Worm (Caenorhabditis elegans): Measurements from ENCODE around the gene fipr-5.

The fipr-5 gene

DNA sequence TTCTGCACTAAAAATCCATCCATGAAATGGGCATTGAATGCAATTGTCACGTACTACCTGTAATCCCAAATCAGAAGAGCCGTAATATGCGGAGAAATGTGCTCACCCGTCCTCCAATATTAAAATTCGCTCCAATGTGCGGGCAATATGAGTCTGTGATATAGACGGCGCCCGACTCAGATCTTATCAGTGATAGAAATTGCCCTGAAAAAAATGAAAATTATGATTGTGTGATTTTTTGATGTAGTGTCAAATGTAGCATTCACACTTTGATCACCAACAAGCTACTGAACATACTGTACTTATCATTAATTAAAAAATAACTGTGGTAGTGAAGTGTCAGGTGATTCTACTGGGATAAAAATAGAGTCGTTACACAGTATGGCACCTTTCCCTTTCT lies 3.4 kb upstream of the fipr-5 start:
- TF ChIP-seq klf-2 (GFP tag; conservative IDR thresholded peaks at IDR 0.05) (no peak), ztf-29 (GFP tag; IDR thresholded peaks at IDR 0.05) (no peak), ref-1 (GFP tag; conservative IDR thresholded peaks at IDR 0.05) (no peak), ztf-23 (GFP tag; IDR thresholded peaks at IDR 0.05) (no peak), tab-1 (GFP tag; IDR thresholded peaks at IDR 0.05) (no peak), T22C8.4 (GFP tag; IDR thresholded peaks at IDR 0.05) (no peak), flt-1 (GFP tag; IDR thresholded peaks at IDR 0.05) (no peak), cog-1 (tag; optimal IDR thresholded peaks at IDR 0.05) (no peak), med-1 (GFP tag; optimal IDR thresholded peaks at IDR 0.05; ENCODE audit: insufficient read depth) (no peak)

ce11 chrV:10222007-10222406 lies 790 bp upstream of the fipr-5 start, which contains the start of gene C12D8.20:
TSS of gene C12D8.20 (plus strand) at chrV:10222307.
- TF ChIP-seq ztf-23 (GFP tag; IDR thresholded peaks at IDR 0.05) (no peak), klf-2 (GFP tag; conservative IDR thresholded peaks at IDR 0.05) (no peak), ztf-29 (GFP tag; IDR thresholded peaks at IDR 0.05) (no peak), T22C8.4 (GFP tag; IDR thresholded peaks at IDR 0.05) (no peak), tab-1 (GFP tag; IDR thresholded peaks at IDR 0.05) (no peak), ref-1 (GFP tag; conservative IDR thresholded peaks at IDR 0.05) (no peak), cog-1 (tag; optimal IDR thresholded peaks at IDR 0.05) (no peak), flt-1 (GFP tag; IDR thresholded peaks at IDR 0.05) (no peak), med-1 (GFP tag; optimal IDR thresholded peaks at IDR 0.05; ENCODE audit: insufficient read depth) (no peak)

DNA sequence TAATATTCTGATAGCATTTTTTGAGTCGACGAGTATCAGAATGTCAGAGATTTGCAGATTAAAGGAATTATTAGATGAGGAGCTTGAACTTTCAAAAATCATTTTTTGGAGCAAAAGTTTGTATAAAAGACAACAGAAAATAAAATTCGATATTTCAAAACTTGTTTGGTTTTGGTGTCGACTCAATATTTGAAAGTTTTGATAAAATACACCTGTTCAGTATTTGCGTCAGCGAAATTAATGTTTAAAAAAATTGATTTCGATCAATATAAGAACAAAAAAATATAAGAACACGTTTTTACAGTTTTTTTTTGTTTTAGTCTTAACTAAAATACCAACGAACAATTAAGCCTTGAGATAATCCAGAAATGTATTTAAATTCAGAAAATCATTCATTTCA lies 612 bp downstream of the fipr-5 start, which contains the start of gene C12D8.13:
Gene C12D8.13 (minus strand): TSS at position 101 of the 400 bp plus-strand sequence.
- TF ChIP-seq ref-1 (GFP tag; conservative IDR thresholded peaks at IDR 0.05) (no peak), T22C8.4 (GFP tag; IDR thresholded peaks at IDR 0.05) (no peak), ztf-23 (GFP tag; IDR thresholded peaks at IDR 0.05) (no peak), cog-1 (tag; optimal IDR thresholded peaks at IDR 0.05) (no peak), ztf-29 (GFP tag; IDR thresholded peaks at IDR 0.05) (no peak), klf-2 (GFP tag; conservative IDR thresholded peaks at IDR 0.05) (no peak), flt-1 (GFP tag; IDR thresholded peaks at IDR 0.05) (no peak)

ce11 chrV:10216724-10217123 lies 4.5 kb downstream of the fipr-5 start, which contains the start of gene ZK856.14:
TSS of gene ZK856.14 (plus strand) at chrV:10217024.
- no peak for TF ChIP-seq ref-1 (GFP tag; conservative IDR thresholded peaks at IDR 0.05)
- no peak for TF ChIP-seq flt-1 (GFP tag; IDR thresholded peaks at IDR 0.05)
- TF ChIP-seq med-1 (GFP tag; optimal IDR thresholded peaks at IDR 0.05; ENCODE audit: insufficient read depth): no peak
- TF ChIP-seq T22C8.4 (GFP tag; IDR thresholded peaks at IDR 0.05): no peak
- TF ChIP-seq klf-2 (GFP tag; conservative IDR thresholded peaks at IDR 0.05): no peak
- no peak for TF ChIP-seq ztf-23 (GFP tag; IDR thresholded peaks at IDR 0.05)
- TF ChIP-seq tab-1 (GFP tag; IDR thresholded peaks at IDR 0.05): no peak
- TF ChIP-seq ztf-29 (GFP tag; IDR thresholded peaks at IDR 0.05): no peak
- no peak for TF ChIP-seq cog-1 (tag; optimal IDR thresholded peaks at IDR 0.05)

DNA sequence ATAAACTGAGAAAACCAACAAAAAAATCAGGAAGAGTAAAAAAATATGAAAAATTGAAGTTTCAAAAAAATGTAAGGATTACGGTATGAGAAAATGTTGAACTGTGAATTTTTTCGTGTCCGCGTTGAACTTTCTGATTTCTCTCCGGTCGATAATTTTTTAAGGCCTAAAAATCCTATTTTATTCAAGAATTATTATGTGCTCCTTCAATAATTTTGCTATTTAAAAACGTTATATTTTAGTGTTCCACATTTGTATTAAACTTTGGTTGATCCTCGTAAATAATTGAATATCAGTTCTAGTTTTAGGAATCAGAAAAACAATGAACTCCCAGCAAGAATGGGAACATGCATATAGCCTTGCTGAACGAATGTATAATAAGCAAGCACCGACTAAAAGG lies 8.6 kb downstream of the fipr-5 start, which contains the start of gene hpo-40:
Gene hpo-40 (plus strand): TSS at position 301 of the 400 bp plus-strand sequence.
- no peak for TF ChIP-seq tab-1 (GFP tag; IDR thresholded peaks at IDR 0.05)
- TF ChIP-seq cog-1 (tag; optimal IDR thresholded peaks at IDR 0.05): no peak
- no peak for TF ChIP-seq ztf-29 (GFP tag; IDR thresholded peaks at IDR 0.05)
- TF ChIP-seq klf-2 (GFP tag; conservative IDR thresholded peaks at IDR 0.05): no peak
- TF ChIP-seq ref-1 (GFP tag; conservative IDR thresholded peaks at IDR 0.05): no peak
- no peak for TF ChIP-seq T22C8.4 (GFP tag; IDR thresholded peaks at IDR 0.05)
- no peak for TF ChIP-seq ztf-23 (GFP tag; IDR thresholded peaks at IDR 0.05)
- TF ChIP-seq flt-1 (GFP tag; IDR thresholded peaks at IDR 0.05): no peak
- no peak for TF ChIP-seq med-1 (GFP tag; optimal IDR thresholded peaks at IDR 0.05; ENCODE audit: insufficient read depth)

DNA sequence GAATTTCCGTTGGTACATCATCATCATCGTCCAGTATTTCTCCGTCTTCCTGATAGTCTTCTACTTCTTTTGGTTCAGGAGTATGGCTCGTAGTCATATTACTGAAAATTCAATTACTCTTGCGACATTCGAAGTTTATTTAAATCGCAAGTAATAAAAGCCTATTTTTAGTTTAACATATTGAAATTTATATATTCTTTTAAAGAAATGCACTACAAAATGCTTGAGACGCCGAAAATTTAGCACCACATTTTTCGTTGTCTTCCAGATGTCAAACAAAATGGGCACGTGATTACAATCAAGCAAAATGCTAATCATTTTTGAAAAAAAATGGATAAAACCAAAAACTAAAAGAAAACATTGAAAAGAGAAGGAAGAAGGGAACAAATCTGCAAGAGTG lies 9.2 kb downstream of the fipr-5 start, which contains the start of gene zhit-3:
Gene zhit-3 (minus strand): TSS at position 101 of the 400 bp plus-strand sequence.
- no peak for TF ChIP-seq ztf-23 (GFP tag; IDR thresholded peaks at IDR 0.05)
- no peak for TF ChIP-seq tab-1 (GFP tag; IDR thresholded peaks at IDR 0.05)

DNA sequence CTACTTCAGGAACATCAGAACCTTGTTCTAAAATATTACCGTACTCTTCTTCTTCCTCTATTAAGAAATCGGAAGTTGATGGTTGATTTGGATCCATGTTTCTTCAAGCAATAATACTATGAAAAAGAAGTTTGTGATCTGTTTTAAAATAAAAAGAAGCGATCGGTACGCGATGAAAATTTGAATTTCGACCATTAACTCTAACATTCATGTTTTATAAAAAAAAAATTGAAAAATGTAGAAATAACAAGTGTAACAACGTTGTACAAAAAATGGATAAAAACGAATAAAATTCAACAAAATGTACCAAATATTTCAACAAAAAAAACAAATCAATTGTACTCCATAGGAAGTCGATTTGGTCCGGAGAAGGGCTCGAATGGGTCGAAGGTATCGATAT lies 11.0 kb downstream of the fipr-5 start, which contains the start of gene tftc-3:
Gene tftc-3 (minus strand): TSS at position 101 of the 400 bp plus-strand sequence.
- no peak for TF ChIP-seq klf-2 (GFP tag; conservative IDR thresholded peaks at IDR 0.05)
- no peak for TF ChIP-seq ztf-23 (GFP tag; IDR thresholded peaks at IDR 0.05)
- no peak for TF ChIP-seq flt-1 (GFP tag; IDR thresholded peaks at IDR 0.05)
- TF ChIP-seq med-1 (GFP tag; optimal IDR thresholded peaks at IDR 0.05; ENCODE audit: insufficient read depth): no peak
- no peak for TF ChIP-seq ztf-29 (GFP tag; IDR thresholded peaks at IDR 0.05)
- no peak for TF ChIP-seq cog-1 (tag; optimal IDR thresholded peaks at IDR 0.05)
- no peak for TF ChIP-seq tab-1 (GFP tag; IDR thresholded peaks at IDR 0.05)
- no peak for TF ChIP-seq ref-1 (GFP tag; conservative IDR thresholded peaks at IDR 0.05)
- TF ChIP-seq T22C8.4 (GFP tag; IDR thresholded peaks at IDR 0.05): no peak

DNA sequence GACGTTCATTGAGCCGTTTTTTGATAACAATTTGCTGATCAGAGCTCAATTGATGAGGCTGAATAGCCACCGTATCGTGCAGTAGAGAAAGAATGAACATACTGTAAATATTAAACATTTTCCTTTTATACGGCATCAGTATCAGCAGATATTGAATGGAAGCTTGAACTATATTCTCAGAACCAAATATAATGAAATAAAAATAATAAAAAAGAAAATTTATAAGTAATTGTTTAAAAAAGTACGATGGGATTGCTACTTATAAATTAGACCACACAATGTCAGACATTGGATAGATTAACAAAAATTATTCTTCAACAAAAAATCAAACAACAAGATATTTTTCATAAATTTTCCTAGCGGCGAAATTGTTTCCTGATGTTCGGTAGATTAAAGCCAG lies 14.7 kb downstream of the fipr-5 start, which contains the start of gene rpc-25:
Gene rpc-25 (minus strand): TSS at position 101 of the 400 bp plus-strand sequence.
- TF ChIP-seq T22C8.4 (GFP tag; IDR thresholded peaks at IDR 0.05) (no peak), ref-1 (GFP tag; conservative IDR thresholded peaks at IDR 0.05) (no peak)

DNA sequence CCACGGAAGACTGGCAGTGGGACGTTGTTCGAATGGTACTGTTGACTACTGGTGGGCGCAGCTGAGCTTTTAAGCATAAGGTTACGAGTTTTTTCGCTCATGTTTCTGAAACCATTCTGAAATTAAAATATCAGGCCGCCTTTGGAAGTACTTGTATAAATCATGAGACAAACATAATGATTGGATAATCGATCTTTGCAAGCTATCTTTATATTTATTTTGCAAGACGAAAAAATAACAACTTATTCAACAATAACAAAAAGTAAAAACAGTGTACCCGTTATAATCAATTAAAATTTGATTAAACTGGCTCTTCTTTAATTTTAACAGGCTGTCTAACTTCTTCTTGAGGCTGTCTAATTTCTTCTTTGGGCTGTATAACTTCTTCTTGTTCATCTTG lies 15.7 kb downstream of the fipr-5 start, which contains the start of gene ZK856.16:
Gene ZK856.16 (minus strand): TSS at position 101 of the 400 bp plus-strand sequence.
- TF ChIP-seq ref-1 (GFP tag; conservative IDR thresholded peaks at IDR 0.05) (no peak), ztf-29 (GFP tag; IDR thresholded peaks at IDR 0.05) (no peak), T22C8.4 (GFP tag; IDR thresholded peaks at IDR 0.05) (no peak), cog-1 (tag; optimal IDR thresholded peaks at IDR 0.05) (no peak), tab-1 (GFP tag; IDR thresholded peaks at IDR 0.05) (no peak)

- TF ChIP-seq klf-2 (GFP tag; conservative IDR thresholded peaks at IDR 0.05): no peak
- TF ChIP-seq cog-1 (tag; optimal IDR thresholded peaks at IDR 0.05): no peak
- TF ChIP-seq ztf-23 (GFP tag; IDR thresholded peaks at IDR 0.05): no peak
- TF ChIP-seq ztf-29 (GFP tag; IDR thresholded peaks at IDR 0.05): no peak
- no peak for TF ChIP-seq med-1 (GFP tag; optimal IDR thresholded peaks at IDR 0.05; ENCODE audit: insufficient read depth)
- TF ChIP-seq ref-1 (GFP tag; conservative IDR thresholded peaks at IDR 0.05): no peak
- TF ChIP-seq tab-1 (GFP tag; IDR thresholded peaks at IDR 0.05): no peak
- no peak for TF ChIP-seq T22C8.4 (GFP tag; IDR thresholded peaks at IDR 0.05)
- no peak for TF ChIP-seq flt-1 (GFP tag; IDR thresholded peaks at IDR 0.05)
Measured at ce11 chrV:10204863-10205338, 16.3 kb downstream of the fipr-5 start, which contains the start of the genes ZK856.19 and ZK856.11. TSS of gene ZK856.19 (minus strand) at chrV:10204913. TSS of gene ZK856.11 (minus strand) at chrV:10204938.
